Fruit fly (Drosophila melanogaster): Measurements from ENCODE around the gene CG13361.

The CG13361 gene

dm6 chrX:724496-724895, 29.0 kb downstream of the CG13361 start:
- TF ChIP-seq EcR (GFP tag; optimal IDR thresholded peaks at IDR 0.05) (no peak), usp (GFP tag; optimal IDR thresholded peaks at IDR 0.05) (no peak), pan (optimal IDR thresholded peaks at IDR 0.05) (no peak), psq (optimal IDR thresholded peaks at IDR 0.05) (no peak), CG8478 (optimal IDR thresholded peaks at IDR 0.05) (no peak)

dm6 chrX:718945-719344, 34.5 kb downstream of the CG13361 start:
- TF ChIP-seq usp (GFP tag; optimal IDR thresholded peaks at IDR 0.05) (no peak), Dll (optimal IDR thresholded peaks at IDR 0.05) (no peak), CG8478 (optimal IDR thresholded peaks at IDR 0.05) (no peak), psq (optimal IDR thresholded peaks at IDR 0.05) (no peak), EcR (GFP tag; optimal IDR thresholded peaks at IDR 0.05) (no peak), pan (optimal IDR thresholded peaks at IDR 0.05) (no peak)

- TF ChIP-seq EcR (GFP tag; optimal IDR thresholded peaks at IDR 0.05) (no peak), pan (optimal IDR thresholded peaks at IDR 0.05) (no peak), usp (GFP tag; optimal IDR thresholded peaks at IDR 0.05) (no peak), psq (optimal IDR thresholded peaks at IDR 0.05) (no peak), CG8478 (optimal IDR thresholded peaks at IDR 0.05) (no peak), Dll (optimal IDR thresholded peaks at IDR 0.05) (no peak)
Observed at dm6 chrX:717893-718292, 35.6 kb downstream of the CG13361 start.

dm6 chrX:715383-715782, 38.1 kb downstream of the CG13361 start:
- TF ChIP-seq CG8478 (optimal IDR thresholded peaks at IDR 0.05) (no peak), usp (GFP tag; optimal IDR thresholded peaks at IDR 0.05) (no peak), EcR (GFP tag; optimal IDR thresholded peaks at IDR 0.05) (no peak), psq (optimal IDR thresholded peaks at IDR 0.05) (no peak), Dll (optimal IDR thresholded peaks at IDR 0.05) (no peak)

DNA sequence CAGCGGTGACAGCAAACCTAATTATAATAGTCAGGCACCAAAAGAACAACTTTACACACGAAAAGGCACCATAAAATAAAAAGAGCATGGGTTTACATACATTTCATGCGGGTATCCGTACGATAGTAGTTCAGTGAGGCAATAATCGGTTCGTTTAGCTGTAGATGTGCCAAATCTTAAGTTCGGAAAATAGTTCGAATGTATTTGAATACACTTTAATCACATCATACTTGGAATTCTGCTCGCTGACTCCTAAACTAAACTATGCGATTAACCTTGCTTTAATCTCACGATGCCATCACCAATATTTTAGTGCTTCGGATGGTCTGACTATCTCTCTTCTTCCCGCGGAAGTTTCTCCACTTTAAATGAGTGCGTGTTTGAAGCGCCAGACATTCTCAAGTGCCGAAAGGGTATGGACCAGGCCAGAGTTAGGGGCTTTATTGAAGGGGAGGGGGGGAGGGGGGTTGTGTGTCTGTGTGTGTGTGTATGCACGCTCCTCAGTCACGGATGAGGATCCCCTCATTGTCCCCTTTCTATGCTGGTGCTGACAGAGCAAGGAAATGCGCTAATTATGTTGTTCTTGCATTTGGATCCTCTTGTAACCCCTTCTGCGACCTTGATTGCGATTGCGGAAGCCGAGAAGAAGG, 40.1 kb downstream of the CG13361 start:
- no peak for TF ChIP-seq CG8478 (optimal IDR thresholded peaks at IDR 0.05)
- no peak for TF ChIP-seq Dll (optimal IDR thresholded peaks at IDR 0.05)
- TF ChIP-seq usp (GFP tag; optimal IDR thresholded peaks at IDR 0.05), result no peak
- no peak for TF ChIP-seq pan (optimal IDR thresholded peaks at IDR 0.05)
- no peak for TF ChIP-seq psq (optimal IDR thresholded peaks at IDR 0.05)
- TF ChIP-seq EcR (GFP tag; optimal IDR thresholded peaks at IDR 0.05), result no peak

DNA sequence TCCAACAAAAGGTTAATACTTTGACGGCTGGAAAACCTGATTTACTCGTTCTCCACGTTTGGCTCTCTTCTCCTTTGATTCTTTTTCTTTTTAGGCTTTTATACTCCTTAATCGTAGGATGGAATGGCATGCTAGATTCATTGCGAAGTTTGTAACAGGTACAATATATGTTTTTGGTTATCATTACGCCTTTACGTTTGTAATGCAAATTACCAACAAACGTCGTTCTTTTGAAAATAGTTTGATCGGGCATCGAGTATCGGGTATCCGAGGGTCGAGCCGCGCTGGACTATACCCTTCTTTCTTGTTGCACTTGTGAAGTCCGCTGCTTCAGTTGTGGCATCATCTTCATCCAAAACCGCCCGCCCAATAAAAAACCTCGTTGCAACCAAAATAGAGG, 41.6 kb downstream of the CG13361 start:
- TF ChIP-seq psq (optimal IDR thresholded peaks at IDR 0.05), result no peak
- no peak for TF ChIP-seq Dll (optimal IDR thresholded peaks at IDR 0.05)
- peak; percentile 77 for TF ChIP-seq pan (optimal IDR thresholded peaks at IDR 0.05)
- no peak for TF ChIP-seq EcR (GFP tag; optimal IDR thresholded peaks at IDR 0.05)

dm6 chrX:710914-711313, 42.5 kb downstream of the CG13361 start:
- TF ChIP-seq psq (optimal IDR thresholded peaks at IDR 0.05) (no peak), usp (GFP tag; optimal IDR thresholded peaks at IDR 0.05) (no peak), EcR (GFP tag; optimal IDR thresholded peaks at IDR 0.05) (no peak), pan (optimal IDR thresholded peaks at IDR 0.05) (no peak), CG8478 (optimal IDR thresholded peaks at IDR 0.05) (no peak), Dll (optimal IDR thresholded peaks at IDR 0.05) (no peak)

dm6 chrX:709495-709894, 44.0 kb downstream of the CG13361 start:
- TF ChIP-seq Dll (optimal IDR thresholded peaks at IDR 0.05) (no peak), usp (GFP tag; optimal IDR thresholded peaks at IDR 0.05) (no peak), psq (optimal IDR thresholded peaks at IDR 0.05) (no peak), pan (optimal IDR thresholded peaks at IDR 0.05) (no peak), EcR (GFP tag; optimal IDR thresholded peaks at IDR 0.05) (no peak), CG8478 (optimal IDR thresholded peaks at IDR 0.05) (no peak)

DNA sequence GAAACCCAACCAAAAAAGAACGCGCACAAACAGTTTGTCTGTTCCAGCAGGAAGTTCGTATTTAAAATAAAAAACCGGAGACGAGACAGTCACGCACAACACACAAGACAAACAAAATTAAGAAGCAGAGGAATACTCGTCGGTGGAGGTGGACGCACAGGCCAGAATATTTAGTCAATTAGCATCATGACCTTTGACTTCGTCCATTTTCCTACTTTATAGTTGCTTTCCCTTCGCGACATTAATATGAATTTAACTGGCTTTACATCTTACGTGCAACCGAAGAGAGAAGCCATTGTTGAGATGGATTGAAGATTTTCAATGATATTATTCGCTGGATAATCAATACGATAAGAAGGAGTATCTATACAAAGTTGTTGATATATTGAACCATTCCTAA, 51.0 kb downstream of the CG13361 start:
- TF ChIP-seq Dll (optimal IDR thresholded peaks at IDR 0.05) (no peak), CG8478 (optimal IDR thresholded peaks at IDR 0.05) (no peak), pan (optimal IDR thresholded peaks at IDR 0.05) (no peak), usp (GFP tag; optimal IDR thresholded peaks at IDR 0.05) (no peak), EcR (GFP tag; optimal IDR thresholded peaks at IDR 0.05) (no peak), psq (optimal IDR thresholded peaks at IDR 0.05) (no peak)

Data from whole organism.